Fruit fly (Drosophila melanogaster) whole organism, prepupa: Measurements from ENCODE around the gene Pex10.

Experiments
- CG3032 ChIP-seq: fragments of 200-800 bp; optimal IDR thresholded peaks from 2 replicates; lab custom pipeline; 2019; ENCODE audit warnings: missing biosample characterization, mild to moderate bottlenecking, missing genetic modification characterization, moderate library complexity
- CG6276 ChIP-seq: fragments of 200-800 bp; sonication (Bioruptor generic); optimal IDR thresholded peaks from 2 replicates; lab custom pipeline; 2017; ENCODE audit warnings: missing biosample characterization, mild to moderate bottlenecking, missing genetic modification characterization
- CG6792 ChIP-seq: fragments of 200-800 bp; sonication (Bioruptor generic); optimal IDR thresholded peaks from 3 replicates; lab custom pipeline; 2016; ENCODE audit warnings: missing biosample characterization, missing genetic modification characterization
- CG6808 ChIP-seq: fragments of 200-800 bp; sonication (Bioruptor generic); optimal IDR thresholded peaks from 3 replicates; lab custom pipeline; 2017; ENCODE audit warnings: missing biosample characterization, missing genetic modification characterization, mild to moderate bottlenecking, moderate library complexity, missing genetic modification reagents
- Hr38 ChIP-seq: sonication (Bioruptor generic); optimal IDR thresholded peaks from 2 replicates; lab custom pipeline; 2016; ENCODE audit warnings: missing biosample characterization, missing genetic modification characterization
- acj6 ChIP-seq: fragments of 200-800 bp; sonication (Bioruptor generic); optimal IDR thresholded peaks from 3 replicates; lab custom pipeline; 2016; ENCODE audit warnings: missing biosample characterization, missing genetic modification characterization
- fd59A ChIP-seq: fragments of 200-800 bp; sonication (Bioruptor generic); optimal IDR thresholded peaks from 2 replicates; lab custom pipeline; 2017; ENCODE audit warnings: missing biosample characterization, mild to moderate bottlenecking, missing genetic modification characterization, missing genetic modification reagents
- net ChIP-seq: fragments of 200-800 bp; sonication (Bioruptor generic); optimal IDR thresholded peaks from 3 replicates; lab custom pipeline; 2016; ENCODE audit warnings: missing biosample characterization, missing genetic modification characterization

DNA sequence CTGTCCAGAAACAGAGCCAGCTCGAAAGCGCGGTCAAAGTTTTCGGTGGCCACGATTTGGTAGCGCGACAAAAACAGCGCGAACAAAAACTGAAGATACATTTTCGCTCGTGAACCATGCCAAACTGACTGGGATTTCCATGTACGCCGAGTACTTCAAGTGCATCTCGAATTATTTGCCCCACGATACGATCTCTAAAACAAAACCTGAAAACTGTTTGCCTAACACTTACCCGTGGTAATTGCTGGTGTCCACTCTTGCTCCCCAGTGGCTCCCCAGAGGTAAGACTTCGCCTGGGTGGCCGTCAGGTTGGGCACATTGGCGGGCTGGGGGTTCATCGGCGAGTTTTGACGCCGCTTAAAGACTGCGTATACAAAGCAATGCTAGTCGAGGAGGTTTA, 26.9 kb upstream of the Pex10 start, which contains the start of gene Ir62a:
- TF ChIP-seq CG3032 (tag; lab: Kevin White, UChicago) (no peak), CG6808 (GFP tag; lab: Kevin White, UChicago) (no peak), acj6 (GFP tag; lab: Kevin White, UChicago) (no peak), CG6276 (no peak), Hr38 (GFP tag; lab: Kevin White, UChicago) (no peak), CG6792 (GFP tag; lab: Kevin White, UChicago) (no peak), fd59A (no peak), net (GFP tag; lab: Kevin White, UChicago) (no peak)
